Worm (Caenorhabditis elegans) whole organism, L1 larva: Measurements from ENCODE around the gene F15E6.6.

ENCODE experiments used
- lin-13 ChIP-seq: fragments of 150-350 bp; optimal IDR thresholded peaks from 2 replicates; lab custom pipeline; 2014; ENCODE audit warnings: missing biosample characterization, missing genetic modification reagents, missing genetic modification characterization
- mep-1 ChIP-seq: fragments of 150-350 bp; optimal IDR thresholded peaks from 2 replicates; lab custom pipeline; 2014; ENCODE audit warnings: missing biosample characterization, missing genetic modification characterization
- nhr-76 ChIP-seq: sonication (generic microtip); optimal IDR thresholded peaks from 2 replicates; lab custom pipeline; 2017; ENCODE audit warnings: missing biosample characterization, missing genetic modification characterization
- ztf-4 ChIP-seq: fragments of 150-350 bp; optimal IDR thresholded peaks from 2 replicates; lab custom pipeline; 2014; ENCODE audit warnings: missing biosample characterization, missing genetic modification characterization

DNA sequence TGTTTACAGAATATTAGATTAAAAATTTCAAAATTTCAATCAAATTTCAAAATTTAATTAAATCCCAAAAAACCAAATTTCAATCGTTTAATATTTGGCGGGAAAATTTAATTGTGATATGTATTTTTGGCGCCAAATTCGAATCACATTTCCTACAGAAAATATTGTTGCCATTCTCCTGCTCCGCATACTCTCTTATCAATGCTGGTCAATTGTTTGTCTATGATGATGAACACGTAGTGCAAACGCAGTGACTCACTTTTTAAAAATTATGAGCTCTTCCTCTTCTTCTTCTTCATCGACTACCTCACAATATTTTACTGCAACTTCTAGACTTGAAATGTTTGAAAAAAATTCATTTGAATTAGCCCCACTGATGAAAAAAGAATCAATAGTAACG is 42.5 kb upstream of the F15E6.6 start, which contains the start of gene trpl-2:
- no peak for TF ChIP-seq mep-1
- no peak for TF ChIP-seq ztf-4 (tag; lab: Kevin White, UChicago)
- no peak for TF ChIP-seq lin-13 (GFP tag; lab: Kevin White, UChicago)
- no peak for TF ChIP-seq nhr-76
